Worm (Caenorhabditis elegans): ENCODE data around the gene tre-5.

ce11 chrII:18787-19186 lies 36.3 kb downstream of the tre-5 start:
- TF ChIP-seq flt-1 (GFP tag; IDR thresholded peaks at IDR 0.05), result no peak
- TF ChIP-seq klf-2 (GFP tag; conservative IDR thresholded peaks at IDR 0.05), result no peak
- TF ChIP-seq med-1 (GFP tag; optimal IDR thresholded peaks at IDR 0.05; ENCODE audit: insufficient read depth), result no peak
- no peak for TF ChIP-seq ref-1 (GFP tag; conservative IDR thresholded peaks at IDR 0.05)
- peak; percentile 53; the same call in 1 of the 2 replicates for TF ChIP-seq ztf-23 (GFP tag; IDR thresholded peaks at IDR 0.05)
- peak; percentile 32; the same call in 1 of the 2 replicates for TF ChIP-seq T22C8.4 (GFP tag; IDR thresholded peaks at IDR 0.05)
- no peak for TF ChIP-seq ztf-29 (GFP tag; IDR thresholded peaks at IDR 0.05)
